Worm (Caenorhabditis elegans): ENCODE data around the gene del-7.

The del-7 gene

ce11 chrIV:7796432-7797113 is 36.4 kb downstream of the del-7 start, which contains the start of gene sgo-1:
Gene sgo-1 (minus strand): TSS chrIV:7796482.
- TF ChIP-seq ceh-30 (tag; optimal IDR thresholded peaks at IDR 0.05) (no peak), ahr-1 (tag; optimal IDR thresholded peaks at IDR 0.05) (no peak), unc-86 (tag; optimal IDR thresholded peaks at IDR 0.05) (no peak), pag-3 (tag; optimal IDR thresholded peaks at IDR 0.05; ENCODE audit: borderline replicate concordance) (no peak), ceh-22 (tag; optimal IDR thresholded peaks at IDR 0.05) (no peak), unc-55 (GFP tag; optimal IDR thresholded peaks at IDR 0.05) (no peak), eyg-1 (tag; optimal IDR thresholded peaks at IDR 0.05) (no peak), C08G9.2 (tag; optimal IDR thresholded peaks at IDR 0.05) (no peak)

DNA sequence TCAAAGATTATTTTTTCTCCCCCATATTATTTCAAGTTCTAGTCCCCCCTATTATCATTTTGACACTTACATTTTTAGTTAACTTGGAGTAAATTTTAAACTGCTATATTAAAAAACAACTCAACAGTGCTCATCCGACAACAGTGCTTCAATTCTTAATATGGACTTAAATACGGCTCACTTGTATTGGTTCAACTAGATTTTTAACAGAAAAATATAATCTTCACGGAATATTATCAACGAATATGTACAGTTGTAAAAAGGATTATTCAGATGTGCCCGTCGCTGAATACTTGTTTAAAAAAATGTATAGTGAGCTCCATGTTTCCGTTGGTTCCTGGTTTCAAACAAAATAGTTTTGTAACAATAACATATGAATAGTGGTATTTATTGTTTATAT is 40.1 kb downstream of the del-7 start:
- TF ChIP-seq T23F11.4 (GFP tag; optimal IDR thresholded peaks at IDR 0.05) (no peak), K09A11.1 (tag; optimal IDR thresholded peaks at IDR 0.05; ENCODE audit: insufficient read depth) (no peak), ceh-30 (tag; optimal IDR thresholded peaks at IDR 0.05) (no peak), sdc-2 (tag; optimal IDR thresholded peaks at IDR 0.05) (no peak)

DNA sequence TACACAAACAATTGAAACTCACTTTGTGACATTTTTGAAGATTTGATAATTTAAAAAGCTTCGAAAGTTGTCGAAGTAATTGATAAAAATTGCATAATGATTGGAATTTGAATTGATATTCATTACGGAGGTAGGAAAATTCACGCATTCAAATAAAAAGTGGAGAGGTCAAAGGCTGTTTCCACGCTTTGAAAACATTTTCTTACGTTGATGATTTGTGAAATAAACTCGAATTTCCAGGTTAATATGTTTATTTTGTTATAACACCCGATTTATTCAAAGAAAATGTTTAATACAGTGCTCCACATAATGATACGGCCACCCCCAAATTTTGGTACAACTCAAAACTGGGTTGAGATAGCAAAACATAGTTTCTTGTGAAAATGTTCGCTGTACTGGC is 43.0 kb downstream of the del-7 start, which contains the start of gene C33H5.16:
Gene C33H5.16 (minus strand): TSS at position 101 of the 400 bp plus-strand sequence.
- TF ChIP-seq dmd-4 (tag; optimal IDR thresholded peaks at IDR 0.05; ENCODE audit: borderline replicate concordance) = no peak
- no peak for TF ChIP-seq unc-86 (tag; optimal IDR thresholded peaks at IDR 0.05)
- no peak for TF ChIP-seq unc-3 (GFP tag; conservative IDR thresholded peaks at IDR 0.05)
- no peak for TF ChIP-seq unc-3 (tag; optimal IDR thresholded peaks at IDR 0.05)
- no peak for TF ChIP-seq ceh-30 (tag; optimal IDR thresholded peaks at IDR 0.05)
- no peak for TF ChIP-seq C08G9.2 (tag; optimal IDR thresholded peaks at IDR 0.05)
- TF ChIP-seq K09A11.1 (tag; optimal IDR thresholded peaks at IDR 0.05; ENCODE audit: insufficient read depth) = no peak
- TF ChIP-seq nfya-1 (tag; optimal IDR thresholded peaks at IDR 0.05) = no peak
- no peak for TF ChIP-seq hlh-6 (tag; optimal IDR thresholded peaks at IDR 0.05)

DNA sequence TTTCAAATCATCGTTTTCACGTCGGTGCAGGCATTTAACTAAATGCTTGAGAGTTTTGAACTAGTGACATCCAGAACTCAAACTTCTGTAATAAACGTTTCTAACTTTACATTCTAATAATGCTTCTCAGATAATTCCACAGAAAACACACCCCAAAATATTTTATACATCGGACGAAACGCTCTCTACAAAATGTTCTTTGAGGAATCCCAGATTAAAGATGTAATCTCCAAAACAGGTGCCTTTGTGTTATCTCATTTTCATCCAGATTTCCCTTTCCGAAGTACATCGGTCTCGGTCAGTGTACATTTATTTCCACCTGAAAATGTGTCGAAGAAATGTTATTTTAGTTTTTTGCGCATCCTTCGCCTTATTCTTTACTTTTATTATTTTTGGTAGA is 44.5 kb downstream of the del-7 start, which contains the start of gene C33H5.2:
Gene C33H5.2 (plus strand): TSS at position 301 of the 400 bp plus-strand sequence.
- TF ChIP-seq ref-2 (tag; optimal IDR thresholded peaks at IDR 0.05) = no peak
- TF ChIP-seq lim-6 (tag; optimal IDR thresholded peaks at IDR 0.05) = no peak
- TF ChIP-seq zip-5 (tag; optimal IDR thresholded peaks at IDR 0.05) = no peak
- no peak for TF ChIP-seq K09A11.1 (tag; optimal IDR thresholded peaks at IDR 0.05; ENCODE audit: insufficient read depth)
- no peak for TF ChIP-seq pqm-1 (tag; optimal IDR thresholded peaks at IDR 0.05)
- TF ChIP-seq fax-1 (tag; optimal IDR thresholded peaks at IDR 0.05) = no peak
- TF ChIP-seq ceh-24 (tag; optimal IDR thresholded peaks at IDR 0.05) = no peak
- no peak for TF ChIP-seq npax-4 (tag; optimal IDR thresholded peaks at IDR 0.05)
- TF ChIP-seq odd-2 (tag; optimal IDR thresholded peaks at IDR 0.05) = no peak
- no peak for TF ChIP-seq ceh-19 (GFP tag; optimal IDR thresholded peaks at IDR 0.05)
- no peak for TF ChIP-seq sox-4 (tag; optimal IDR thresholded peaks at IDR 0.05)
- TF ChIP-seq pax-1 (tag; optimal IDR thresholded peaks at IDR 0.05) = no peak
- TF ChIP-seq hlh-13 (GFP tag; optimal IDR thresholded peaks at IDR 0.05) = no peak
- TF ChIP-seq sox-2 (GFP tag; IDR thresholded peaks at IDR 0.05) = no peak
- TF ChIP-seq unc-42 (tag; optimal IDR thresholded peaks at IDR 0.05) = no peak
- no peak for TF ChIP-seq unc-86 (tag; optimal IDR thresholded peaks at IDR 0.05)
- no peak for TF ChIP-seq dve-1 (tag; optimal IDR thresholded peaks at IDR 0.05)
- no peak for TF ChIP-seq K02D7.2 (tag; optimal IDR thresholded peaks at IDR 0.05)

ce11 chrIV:7808583-7808982 is 48.4 kb downstream of the del-7 start, which contains the start of gene C33H5.1:
Gene C33H5.1 (plus strand): TSS chrIV:7808912.
- TF ChIP-seq ceh-48 (tag; optimal IDR thresholded peaks at IDR 0.05) (no peak), pax-1 (tag; optimal IDR thresholded peaks at IDR 0.05) (no peak), sdc-2 (tag; optimal IDR thresholded peaks at IDR 0.05) (no peak), tbx-2 (tag; optimal IDR thresholded peaks at IDR 0.05) (no peak), dmd-4 (tag; optimal IDR thresholded peaks at IDR 0.05; ENCODE audit: borderline replicate concordance) (no peak), F13H6.1 (tag; optimal IDR thresholded peaks at IDR 0.05) (no peak), ahr-1 (tag; optimal IDR thresholded peaks at IDR 0.05) (no peak), hlh-13 (GFP tag; optimal IDR thresholded peaks at IDR 0.05) (no peak), ceh-2 (tag; optimal IDR thresholded peaks at IDR 0.05) (no peak), gmeb-2 (tag; optimal IDR thresholded peaks at IDR 0.05) (no peak)

Measured in whole organism, late embryonic.